Worm (Caenorhabditis elegans): ENCODE results near the gene dhgd-1.
"Not testable (repeated sequence)": the region's sequence is repeated elsewhere in the genome, so short reads cannot be mapped to it uniquely, and the experiment has no call there.

Gene dhgd-1

ce11 chrII:11551981-11552380, at the start of gene dhgd-1:
Gene dhgd-1 (minus strand): TSS chrII:11552081.
- TF ChIP-seq hlh-6 (tag; optimal IDR thresholded peaks at IDR 0.05); T23F11.4 (GFP tag; optimal IDR thresholded peaks at IDR 0.05); dmd-4 (tag; optimal IDR thresholded peaks at IDR 0.05; ENCODE audit: borderline replicate concordance): not testable (repeated sequence)

DNA sequence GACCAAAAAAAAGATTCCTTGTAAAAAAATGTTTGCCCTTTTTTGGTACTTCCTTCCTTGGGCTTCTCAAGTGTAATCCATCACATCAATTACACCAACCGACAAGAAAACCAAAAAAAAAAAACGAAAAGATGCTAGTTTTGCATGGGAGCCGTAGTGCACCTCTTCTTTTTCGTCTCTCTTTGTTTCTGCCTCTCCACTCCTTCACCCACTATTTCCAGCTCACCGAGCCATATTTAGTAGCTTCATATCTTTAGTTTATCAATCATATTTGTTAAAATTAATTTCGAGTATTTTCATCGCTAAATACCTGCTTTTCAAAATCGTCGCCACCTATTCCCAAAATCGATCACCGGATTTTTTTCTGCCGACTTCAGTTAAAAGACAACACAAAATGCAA, 48.8 kb upstream of the dhgd-1 start, which contains the start of gene F07A11.4:
TSS of gene F07A11.4 (plus strand) at position 301 of the 400 bp plus-strand sequence.
- TF ChIP-seq ceh-30 (tag; optimal IDR thresholded peaks at IDR 0.05) (no peak), elt-2 (tag; optimal IDR thresholded peaks at IDR 0.05) (no peak), ama-1 (optimal IDR thresholded peaks at IDR 0.05) (no peak), nfya-1 (tag; optimal IDR thresholded peaks at IDR 0.05) (no peak), sdc-2 (tag; optimal IDR thresholded peaks at IDR 0.05) (no peak), unc-3 (GFP tag; conservative IDR thresholded peaks at IDR 0.05) (no peak), unc-3 (tag; optimal IDR thresholded peaks at IDR 0.05) (no peak), dve-1 (tag; optimal IDR thresholded peaks at IDR 0.05) (no peak), T23F11.4 (GFP tag; optimal IDR thresholded peaks at IDR 0.05) (no peak), ceh-24 (tag; optimal IDR thresholded peaks at IDR 0.05) (no peak), ztf-16 (tag; optimal IDR thresholded peaks at IDR 0.05) (no peak), ceh-2 (tag; optimal IDR thresholded peaks at IDR 0.05) (no peak), unc-55 (GFP tag; optimal IDR thresholded peaks at IDR 0.05) (no peak), syd-9 (tag; optimal IDR thresholded peaks at IDR 0.05) (no peak), dmd-4 (tag; optimal IDR thresholded peaks at IDR 0.05; ENCODE audit: borderline replicate concordance) (no peak), unc-42 (tag; optimal IDR thresholded peaks at IDR 0.05) (no peak), pat-9 (tag; optimal IDR thresholded peaks at IDR 0.05) (no peak)

ce11 chrII:11599751-11600150, 47.9 kb upstream of the dhgd-1 start, which contains the start of gene npp-5:
Gene npp-5 (minus strand): TSS chrII:11599809.
- TF ChIP-seq sox-4 (tag; optimal IDR thresholded peaks at IDR 0.05): no peak
- TF ChIP-seq elt-2 (tag; optimal IDR thresholded peaks at IDR 0.05): peak; percentile 3

DNA sequence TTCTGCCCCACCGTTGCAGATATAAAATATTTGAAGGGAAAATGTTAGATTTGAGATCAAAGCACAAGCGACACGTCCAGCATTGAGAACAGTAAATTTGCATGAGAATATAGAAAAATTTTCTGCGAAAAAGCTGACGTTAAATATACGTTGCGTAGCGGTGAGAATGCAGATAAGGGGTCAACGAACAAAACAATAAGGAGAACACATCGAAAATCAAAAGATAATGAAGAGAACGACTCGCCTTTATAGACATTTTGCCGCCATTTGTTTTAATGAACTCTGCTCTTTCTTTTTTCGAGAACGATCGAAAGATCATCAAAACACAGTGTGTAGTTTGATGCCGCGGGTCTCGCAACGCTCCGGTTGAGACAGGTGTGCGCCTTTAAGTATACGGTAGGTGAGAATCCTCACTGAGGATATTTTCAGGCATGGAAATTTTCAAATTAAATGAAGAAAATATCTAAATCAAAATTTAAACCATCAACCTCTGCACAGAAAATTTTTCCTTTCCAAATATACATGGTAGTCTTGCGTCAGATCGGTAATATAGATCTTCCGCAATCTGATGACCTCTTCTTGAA, 44.4 kb upstream of the dhgd-1 start:
- TF ChIP-seq elt-2 (tag; optimal IDR thresholded peaks at IDR 0.05) (peak; percentile 49), sox-2 (GFP tag; IDR thresholded peaks at IDR 0.05) (no peak)

- TF ChIP-seq tbx-2 (tag; optimal IDR thresholded peaks at IDR 0.05): peak; percentile 33
- TF ChIP-seq nhr-11 (tag; optimal IDR thresholded peaks at IDR 0.05): no peak
- peak; percentile 14 for TF ChIP-seq ceh-31 (tag; optimal IDR thresholded peaks at IDR 0.05)
- no peak for TF ChIP-seq ttx-3 (tag; optimal IDR thresholded peaks at IDR 0.05)
- peak; percentile 16 for TF ChIP-seq hlh-30 (tag; optimal IDR thresholded peaks at IDR 0.05; ENCODE audit: insufficient read depth)
- TF ChIP-seq nfya-1 (tag; optimal IDR thresholded peaks at IDR 0.05): peak; percentile 15
Measured at ce11 chrII:11595368-11595996, 43.6 kb upstream of the dhgd-1 start, which contains the start of gene gfat-1. Gene gfat-1 (minus strand): TSS chrII:11595418.

- TF ChIP-seq ceh-31 (tag; optimal IDR thresholded peaks at IDR 0.05) (no peak), ceh-30 (tag; optimal IDR thresholded peaks at IDR 0.05) (no peak), pha-4 (tag; optimal IDR thresholded peaks at IDR 0.05) (no peak), pha-2 (tag; optimal IDR thresholded peaks at IDR 0.05) (no peak), rnt-1 (tag; optimal IDR thresholded peaks at IDR 0.05) (no peak)
Measured at ce11 chrII:11592023-11592422, 40.1 kb upstream of the dhgd-1 start, which contains the start of gene F07A11.1. Gene F07A11.1 (minus strand): TSS chrII:11592123.

ce11 chrII:11591558-11591957, 39.7 kb upstream of the dhgd-1 start:
- no peak for TF ChIP-seq ceh-9 (tag; optimal IDR thresholded peaks at IDR 0.05)
- TF ChIP-seq ref-2 (tag; optimal IDR thresholded peaks at IDR 0.05): no peak
- no peak for TF ChIP-seq ttx-3 (tag; optimal IDR thresholded peaks at IDR 0.05)
- TF ChIP-seq ets-4 (tag; optimal IDR thresholded peaks at IDR 0.05): no peak
- TF ChIP-seq hlh-30 (tag; optimal IDR thresholded peaks at IDR 0.05; ENCODE audit: insufficient read depth): no peak
- no peak for TF ChIP-seq pqm-1 (tag; optimal IDR thresholded peaks at IDR 0.05)
- no peak for TF ChIP-seq nhr-232 (tag; optimal IDR thresholded peaks at IDR 0.05)
- TF ChIP-seq rnt-1 (tag; optimal IDR thresholded peaks at IDR 0.05): no peak
- no peak for TF ChIP-seq lim-6 (tag; optimal IDR thresholded peaks at IDR 0.05)

All from whole organism, late embryonic.